Fruit fly (Drosophila melanogaster) whole organism: ENCODE results near the gene Gmd.

Experiments used
- CG8478 ChIP-seq: fragments of >200 bp; optimal IDR thresholded peaks from 2 replicates; lab custom pipeline; 2018; ENCODE audit warnings: inconsistent platforms
- psq ChIP-seq: fragments of >200 bp; optimal IDR thresholded peaks from 2 replicates; lab custom pipeline; 2017

- TF ChIP-seq psq (no peak), CG8478 (lab: Kevin White, UChicago) (no peak)
Observed at dm6 chr2L:4971329-4971798, 5.5 kb downstream of the Gmd start, which contains the start of gene CG14043.
